Fruit fly (Drosophila melanogaster) Kc167 (cell line): Measurements from ENCODE around the gene ND-30.

ENCODE experiments used
- Myc ChIP-seq: fragments of >200 bp; optimal IDR thresholded peaks from 2 replicates; lab custom pipeline; 2017; ENCODE audit warnings: missing external identifiers
- h ChIP-seq: fragments of >200 bp; optimal IDR thresholded peaks from 3 replicates; lab custom pipeline; 2018; ENCODE audit warnings: missing external identifiers

DNA sequence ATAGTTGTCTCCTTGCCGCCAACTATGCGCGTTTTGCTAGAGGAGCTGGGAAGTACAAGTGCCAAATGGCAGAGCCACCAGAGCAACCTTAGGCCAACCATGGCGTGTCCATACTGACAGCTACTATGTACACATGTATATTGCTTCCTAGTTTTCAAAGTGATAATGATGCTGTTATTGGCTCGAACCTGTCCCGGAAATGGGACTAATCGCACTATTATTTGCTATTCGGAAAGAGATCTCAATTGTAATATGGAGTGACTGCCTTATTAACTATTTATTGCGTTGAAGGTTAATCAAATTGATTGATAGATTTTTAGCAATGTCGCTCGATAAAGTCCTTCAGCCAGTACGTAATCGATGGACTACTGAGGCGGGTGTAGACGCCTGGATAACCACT lies 45.0 kb upstream of the ND-30 start, which contains the start of gene CG33159:
- TF ChIP-seq Myc (no peak), h (lab: Kevin White, UChicago) (no peak)
